Worm (Caenorhabditis elegans): Measurements from ENCODE around the gene srz-97.

The srz-97 gene

ce11 chrV:14422317-14422716 is 45.7 kb downstream of the srz-97 start, which contains the start of gene pas-1:
TSS of gene pas-1 (minus strand) at chrV:14422618.
- no peak for TF ChIP-seq lin-39 (tag; optimal IDR thresholded peaks at IDR 0.05)
- TF ChIP-seq elt-2 (tag; optimal IDR thresholded peaks at IDR 0.05): peak; percentile 6

ce11 chrV:14421325-14421724 is 46.7 kb downstream of the srz-97 start, which contains the start of gene dhs-22:
TSS of gene dhs-22 (minus strand) at chrV:14421440.
- TF ChIP-seq elt-2 (tag; optimal IDR thresholded peaks at IDR 0.05) (peak; percentile 36), lin-39 (tag; optimal IDR thresholded peaks at IDR 0.05) (no peak), nhr-11 (tag; optimal IDR thresholded peaks at IDR 0.05) (no peak), hmg-11 (tag; optimal IDR thresholded peaks at IDR 0.05) (no peak), pha-4 (tag; optimal IDR thresholded peaks at IDR 0.05) (peak; percentile 10), fos-1 (tag; optimal IDR thresholded peaks at IDR 0.05) (no peak)

ce11 chrV:14419855-14420254 is 48.2 kb downstream of the srz-97 start:
- TF ChIP-seq fos-1 (tag; optimal IDR thresholded peaks at IDR 0.05): no peak
- no peak for TF ChIP-seq aly-2 (tag; optimal IDR thresholded peaks at IDR 0.05)
- no peak for TF ChIP-seq egl-27 (tag; optimal IDR thresholded peaks at IDR 0.05)
- no peak for TF ChIP-seq hmg-11 (tag; optimal IDR thresholded peaks at IDR 0.05)
- no peak for TF ChIP-seq ceh-16 (tag; optimal IDR thresholded peaks at IDR 0.05)
- TF ChIP-seq elt-2 (tag; optimal IDR thresholded peaks at IDR 0.05): no peak
- TF ChIP-seq lsy-12 (tag; optimal IDR thresholded peaks at IDR 0.05): no peak
- TF ChIP-seq ZK546.5 (tag; optimal IDR thresholded peaks at IDR 0.05): no peak
- no peak for TF ChIP-seq nhr-43 (tag; optimal IDR thresholded peaks at IDR 0.05; ENCODE audit: poor library complexity, severe bottlenecking)
- no peak for TF ChIP-seq ceh-82 (tag; optimal IDR thresholded peaks at IDR 0.05)
- TF ChIP-seq fkh-2 (tag; optimal IDR thresholded peaks at IDR 0.05): no peak
- TF ChIP-seq elt-3 (tag; optimal IDR thresholded peaks at IDR 0.05): no peak
- no peak for TF ChIP-seq egl-5 (tag; optimal IDR thresholded peaks at IDR 0.05)

ce11 chrV:14417735-14418134 is 50.3 kb downstream of the srz-97 start, which contains the start of the genes nxf-2 and set-31:
TSS of gene nxf-2 (minus strand) at chrV:14417835.
TSS of gene set-31 (plus strand) at chrV:14417903.
- TF ChIP-seq egl-5 (tag; optimal IDR thresholded peaks at IDR 0.05) (no peak), hmg-11 (tag; optimal IDR thresholded peaks at IDR 0.05) (no peak), nhr-23 (tag; optimal IDR thresholded peaks at IDR 0.05) (no peak), ceh-9 (tag; optimal IDR thresholded peaks at IDR 0.05) (no peak), nhr-77 (tag; optimal IDR thresholded peaks at IDR 0.05) (no peak), zag-1 (tag; optimal IDR thresholded peaks at IDR 0.05) (no peak), nhr-25 (tag; optimal IDR thresholded peaks at IDR 0.05) (no peak), unc-62 (GFP tag; optimal IDR thresholded peaks at IDR 0.05) (no peak), daf-12 (tag; optimal IDR thresholded peaks at IDR 0.05) (no peak), ceh-82 (tag; optimal IDR thresholded peaks at IDR 0.05) (no peak), mml-1 (tag; optimal IDR thresholded peaks at IDR 0.05) (no peak), fkh-2 (tag; optimal IDR thresholded peaks at IDR 0.05) (no peak), ama-1 (optimal IDR thresholded peaks at IDR 0.05) (no peak), fos-1 (tag; optimal IDR thresholded peaks at IDR 0.05) (no peak), snpc-4 (tag; optimal IDR thresholded peaks at IDR 0.05) (no peak), ztf-11 (tag; optimal IDR thresholded peaks at IDR 0.05) (no peak), R02D3.7 (tag; optimal IDR thresholded peaks at IDR 0.05) (no peak), nhr-28 (tag; optimal IDR thresholded peaks at IDR 0.05) (no peak), skn-1 (tag; optimal IDR thresholded peaks at IDR 0.05) (no peak)

ce11 chrV:14414964-14415564 is 53.0 kb downstream of the srz-97 start, which contains the start of the genes nxf-1 and C15H11.11:
TSS of gene nxf-1 (minus strand) at chrV:14415014.
TSS of gene C15H11.11 (plus strand) at chrV:14415499.
- TF ChIP-seq fkh-10 (GFP tag; optimal IDR thresholded peaks at IDR 0.05) (no peak), nhr-67 (tag; optimal IDR thresholded peaks at IDR 0.05) (no peak), egl-5 (tag; optimal IDR thresholded peaks at IDR 0.05) (peak; percentile 79), mml-1 (tag; optimal IDR thresholded peaks at IDR 0.05) (no peak), nhr-28 (tag; optimal IDR thresholded peaks at IDR 0.05) (no peak), R02D3.7 (tag; optimal IDR thresholded peaks at IDR 0.05) (no peak), nhr-23 (tag; optimal IDR thresholded peaks at IDR 0.05) (peak; percentile 51), ama-1 (optimal IDR thresholded peaks at IDR 0.05) (peak; percentile 61), zag-1 (tag; optimal IDR thresholded peaks at IDR 0.05) (no peak), skn-1 (tag; optimal IDR thresholded peaks at IDR 0.05) (peak; percentile 28), nhr-12 (tag; optimal IDR thresholded peaks at IDR 0.05) (no peak), eor-1 (tag; optimal IDR thresholded peaks at IDR 0.05) (no peak), nhr-43 (tag; optimal IDR thresholded peaks at IDR 0.05; ENCODE audit: poor library complexity, severe bottlenecking) (peak; percentile 40), ceh-82 (tag; optimal IDR thresholded peaks at IDR 0.05) (no peak), unc-62 (GFP tag; optimal IDR thresholded peaks at IDR 0.05) (no peak), sea-2 (GFP tag; optimal IDR thresholded peaks at IDR 0.05) (no peak), tbx-2 (tag; optimal IDR thresholded peaks at IDR 0.05) (no peak), nfya-1 (tag; optimal IDR thresholded peaks at IDR 0.05; ENCODE audit: insufficient read depth) (peak; percentile 60), ztf-11 (tag; optimal IDR thresholded peaks at IDR 0.05) (no peak), elt-2 (tag; optimal IDR thresholded peaks at IDR 0.05) (peak; percentile 77), elt-1 (tag; optimal IDR thresholded peaks at IDR 0.05) (no peak), daf-12 (tag; optimal IDR thresholded peaks at IDR 0.05) (no peak), lin-39 (tag; optimal IDR thresholded peaks at IDR 0.05) (no peak), elt-3 (tag; optimal IDR thresholded peaks at IDR 0.05) (no peak), unc-39 (tag; optimal IDR thresholded peaks at IDR 0.05) (no peak), snpc-4 (tag; optimal IDR thresholded peaks at IDR 0.05) (peak; percentile 77), ZK546.5 (tag; optimal IDR thresholded peaks at IDR 0.05) (no peak), egl-27 (tag; optimal IDR thresholded peaks at IDR 0.05) (no peak), nhr-237 (tag; optimal IDR thresholded peaks at IDR 0.05) (no peak), nhr-77 (tag; optimal IDR thresholded peaks at IDR 0.05) (no peak), nhr-11 (tag; optimal IDR thresholded peaks at IDR 0.05) (no peak), ztf-4 (tag; optimal IDR thresholded peaks at IDR 0.05) (no peak)
